Worm (Caenorhabditis elegans): ENCODE measurements around the gene lgc-35.

Gene lgc-35

DNA sequence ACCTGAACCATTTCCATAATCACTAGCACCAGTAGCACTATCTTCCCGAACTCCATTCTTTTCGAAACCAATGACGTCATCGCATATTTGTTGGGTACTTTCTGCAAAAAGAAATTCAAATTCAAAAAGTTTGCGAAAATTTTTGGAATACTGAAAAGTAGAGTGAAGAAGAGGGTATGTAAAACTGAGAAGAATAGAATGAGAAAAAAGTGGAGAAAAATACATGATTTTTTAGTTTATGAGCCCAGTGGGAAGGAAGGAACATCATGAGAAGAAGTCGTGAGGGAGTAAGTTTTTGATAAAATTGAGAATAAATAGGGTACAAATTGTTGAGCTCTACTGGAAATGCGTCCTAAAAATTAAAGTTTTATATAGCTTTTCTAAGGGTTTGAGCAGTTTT lies at the start of gene lgc-35:
lgc-35 (minus strand) TSS at position 101 of the 400 bp plus-strand sequence.
- TF ChIP-seq elt-3 (tag; optimal IDR thresholded peaks at IDR 0.05) (no peak), lin-13 (GFP tag; optimal IDR thresholded peaks at IDR 0.05) (no peak), mdl-1 (tag; optimal IDR thresholded peaks at IDR 0.05) (no peak), sma-3 (GFP tag; optimal IDR thresholded peaks at IDR 0.05) (no peak), nhr-77 (tag; optimal IDR thresholded peaks at IDR 0.05) (no peak), Y55F3AM.14 (GFP tag; optimal IDR thresholded peaks at IDR 0.05) (no peak), skn-1 (tag; optimal IDR thresholded peaks at IDR 0.05) (no peak), nhr-10 (tag; optimal IDR thresholded peaks at IDR 0.05) (no peak), nhr-21 (tag; optimal IDR thresholded peaks at IDR 0.05) (no peak), egl-27 (tag; optimal IDR thresholded peaks at IDR 0.05) (no peak), elt-1 (tag; optimal IDR thresholded peaks at IDR 0.05) (no peak), gmeb-1 (tag; optimal IDR thresholded peaks at IDR 0.05) (no peak), lin-39 (tag; optimal IDR thresholded peaks at IDR 0.05) (no peak), nhr-25 (tag; optimal IDR thresholded peaks at IDR 0.05) (no peak), snpc-4 (tag; optimal IDR thresholded peaks at IDR 0.05) (no peak), zag-1 (tag; optimal IDR thresholded peaks at IDR 0.05) (no peak), sem-4 (tag; optimal IDR thresholded peaks at IDR 0.05) (no peak), nhr-129 (tag; optimal IDR thresholded peaks at IDR 0.05) (no peak), ama-1 (optimal IDR thresholded peaks at IDR 0.05) (no peak)

DNA sequence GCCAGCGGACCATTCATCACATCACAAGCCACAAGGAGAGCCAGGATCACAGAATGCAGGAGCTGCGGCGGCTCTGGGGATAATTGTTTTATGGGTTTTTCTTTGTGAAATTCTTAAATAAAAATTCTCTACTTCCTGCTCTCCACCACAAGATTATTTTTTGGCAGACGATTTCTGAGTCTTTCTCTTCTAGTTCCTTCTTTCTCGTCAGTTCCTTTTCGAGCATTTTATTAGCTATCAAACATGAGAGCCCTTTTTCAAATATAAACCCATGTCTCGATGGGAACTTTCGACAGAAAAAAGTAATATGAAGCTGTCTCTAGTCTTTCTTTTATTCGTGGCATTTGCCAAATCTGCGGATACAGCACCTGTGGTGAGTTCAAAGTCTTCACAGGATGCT lies 48.5 kb upstream of the lgc-35 start, which contains the start of gene F35C5.3:
F35C5.3 (plus strand) TSS at position 301 of the 400 bp plus-strand sequence.
- TF ChIP-seq nhr-12 (tag; optimal IDR thresholded peaks at IDR 0.05) = no peak

DNA sequence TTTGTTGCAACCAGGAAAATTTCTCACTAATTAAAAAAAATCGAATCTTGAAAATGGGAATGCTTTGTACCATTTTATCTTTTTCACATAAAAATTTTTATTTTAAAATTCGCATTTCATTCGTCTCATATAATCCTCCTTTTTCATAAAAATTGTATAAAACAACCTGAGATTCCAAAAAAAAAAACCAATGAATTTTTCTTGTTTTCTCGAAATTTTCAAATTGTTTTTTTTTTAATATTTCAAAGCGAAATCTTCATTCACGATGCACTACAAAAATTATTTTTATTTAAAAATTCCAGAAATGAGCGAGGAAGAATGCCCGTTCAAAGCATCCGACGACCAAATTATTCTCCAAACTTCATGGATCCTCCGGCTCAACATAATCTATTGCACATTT lies 45.0 kb upstream of the lgc-35 start, which contains the start of gene sra-14:
sra-14 (plus strand) TSS at position 301 of the 400 bp plus-strand sequence.
- TF ChIP-seq nhr-129 (tag; optimal IDR thresholded peaks at IDR 0.05) = no peak
- TF ChIP-seq peb-1 (tag; optimal IDR thresholded peaks at IDR 0.05) = no peak
- TF ChIP-seq mbf-1 (tag; optimal IDR thresholded peaks at IDR 0.05) = no peak
- TF ChIP-seq lsy-2 (tag; optimal IDR thresholded peaks at IDR 0.05) = no peak
- TF ChIP-seq ceh-16 (tag; optimal IDR thresholded peaks at IDR 0.05) = no peak
- no peak for TF ChIP-seq unc-62 (GFP tag; optimal IDR thresholded peaks at IDR 0.05)
- TF ChIP-seq crh-2 (tag; optimal IDR thresholded peaks at IDR 0.05) = no peak
- no peak for TF ChIP-seq nhr-10 (tag; optimal IDR thresholded peaks at IDR 0.05)
- no peak for TF ChIP-seq R02D3.7 (tag; optimal IDR thresholded peaks at IDR 0.05)
- TF ChIP-seq nhr-6 (tag; optimal IDR thresholded peaks at IDR 0.05) = no peak
- TF ChIP-seq aly-2 (tag; optimal IDR thresholded peaks at IDR 0.05) = no peak
- TF ChIP-seq gmeb-1 (tag; optimal IDR thresholded peaks at IDR 0.05) = no peak
- TF ChIP-seq sem-4 (tag; optimal IDR thresholded peaks at IDR 0.05) = no peak
- no peak for TF ChIP-seq mdl-1 (tag; optimal IDR thresholded peaks at IDR 0.05)

DNA sequence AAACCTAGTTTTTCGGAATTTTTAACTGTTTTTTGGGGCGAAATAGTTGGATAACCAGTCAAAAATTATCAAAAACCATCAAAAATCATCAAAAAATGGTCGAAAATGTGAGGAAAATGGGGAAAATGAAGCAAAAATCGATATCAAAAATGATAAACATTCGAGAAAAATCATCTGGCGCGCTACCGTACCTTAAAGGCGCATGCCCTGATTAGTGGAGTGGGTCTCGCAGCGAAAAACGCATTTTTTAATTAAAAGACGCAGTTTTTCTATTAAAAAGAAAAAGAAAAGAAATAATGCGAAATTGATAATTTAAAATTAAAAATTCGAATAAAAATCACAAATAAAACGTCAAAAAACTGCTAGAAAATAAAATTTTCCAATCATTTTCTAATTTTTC lies 40.4 kb upstream of the lgc-35 start, which contains the start of gene F35C5.1:
F35C5.1 (plus strand) TSS at position 399 of the 400 bp plus-strand sequence.
- TF ChIP-seq ZK546.5 (tag; optimal IDR thresholded peaks at IDR 0.05) = no peak
- no peak for TF ChIP-seq dmd-4 (tag; optimal IDR thresholded peaks at IDR 0.05)

DNA sequence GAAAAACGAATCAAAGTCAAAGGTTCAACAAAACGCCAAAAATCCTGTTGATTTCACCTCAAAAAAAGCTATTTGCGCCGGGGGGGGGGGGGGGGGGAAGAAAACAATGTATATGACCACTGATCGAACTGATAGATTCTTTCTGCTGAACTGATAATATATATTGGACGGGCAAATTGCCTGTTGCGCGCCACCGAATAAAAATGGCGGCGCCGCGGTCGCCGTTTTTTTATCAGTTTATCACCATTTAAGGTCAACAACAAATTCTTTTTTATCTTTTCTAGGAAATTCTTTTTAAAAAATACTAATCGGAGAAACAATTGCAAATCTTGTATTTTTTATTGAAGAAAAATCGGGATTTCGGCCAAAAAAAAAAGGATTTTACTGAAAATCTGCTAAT lies 39.8 kb upstream of the lgc-35 start:
- peak; percentile 36 for TF ChIP-seq fos-1 (tag; optimal IDR thresholded peaks at IDR 0.05)
- peak; percentile 7 for TF ChIP-seq gmeb-1 (tag; optimal IDR thresholded peaks at IDR 0.05)
- no peak for TF ChIP-seq aly-2 (tag; optimal IDR thresholded peaks at IDR 0.05)

DNA sequence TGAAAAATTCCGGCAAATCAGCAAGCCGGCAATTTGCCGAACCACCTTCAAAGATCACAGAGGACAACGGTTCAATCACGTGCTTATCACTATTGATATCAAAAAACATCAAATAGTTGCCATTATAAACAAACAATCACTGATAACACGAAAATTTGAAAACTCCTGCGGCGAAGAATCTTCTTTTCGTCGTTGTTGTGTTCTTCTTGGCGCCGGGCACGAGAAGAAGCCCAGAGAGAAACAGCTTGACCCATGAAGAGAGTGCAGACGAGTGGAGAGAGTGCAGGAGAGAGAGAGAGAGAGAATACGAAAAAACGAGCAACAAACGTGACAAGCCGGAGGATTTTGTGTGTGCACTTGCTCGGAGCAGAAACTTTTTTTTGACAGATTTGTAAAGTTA lies 38.7 kb upstream of the lgc-35 start:
- no peak for TF ChIP-seq Y55F3AM.14 (GFP tag; optimal IDR thresholded peaks at IDR 0.05)
- no peak for TF ChIP-seq alr-1 (tag; optimal IDR thresholded peaks at IDR 0.05)
- TF ChIP-seq nhr-129 (tag; optimal IDR thresholded peaks at IDR 0.05) = peak; percentile 74
- no peak for TF ChIP-seq ceh-16 (tag; optimal IDR thresholded peaks at IDR 0.05)
- no peak for TF ChIP-seq nhr-23 (tag; optimal IDR thresholded peaks at IDR 0.05)
- peak; percentile 84 for TF ChIP-seq F13H6.1 (tag; optimal IDR thresholded peaks at IDR 0.05)
- peak; percentile 43 for TF ChIP-seq C34F6.9 (tag; optimal IDR thresholded peaks at IDR 0.05)
- no peak for TF ChIP-seq lin-13 (GFP tag; optimal IDR thresholded peaks at IDR 0.05)
- TF ChIP-seq ztf-4 (tag; optimal IDR thresholded peaks at IDR 0.05) = no peak
- no peak for TF ChIP-seq blmp-1 (tag; optimal IDR thresholded peaks at IDR 0.05; ENCODE audit: insufficient read depth)
- no peak for TF ChIP-seq mab-5 (tag; optimal IDR thresholded peaks at IDR 0.05)
- TF ChIP-seq peb-1 (tag; optimal IDR thresholded peaks at IDR 0.05) = no peak
- TF ChIP-seq ceh-82 (tag; optimal IDR thresholded peaks at IDR 0.05) = no peak
- TF ChIP-seq elt-1 (tag; optimal IDR thresholded peaks at IDR 0.05) = no peak
- TF ChIP-seq nhr-21 (tag; optimal IDR thresholded peaks at IDR 0.05) = no peak
- TF ChIP-seq zag-1 (tag; optimal IDR thresholded peaks at IDR 0.05) = no peak
- TF ChIP-seq sem-4 (tag; optimal IDR thresholded peaks at IDR 0.05) = no peak
- TF ChIP-seq unc-62 (GFP tag; optimal IDR thresholded peaks at IDR 0.05) = no peak
- no peak for TF ChIP-seq ama-1 (optimal IDR thresholded peaks at IDR 0.05)
- TF ChIP-seq nhr-10 (tag; optimal IDR thresholded peaks at IDR 0.05) = no peak
- peak; percentile 79 for TF ChIP-seq fos-1 (tag; optimal IDR thresholded peaks at IDR 0.05)
- TF ChIP-seq lin-11 (tag; optimal IDR thresholded peaks at IDR 0.05) = no peak
- no peak for TF ChIP-seq ZK546.5 (tag; optimal IDR thresholded peaks at IDR 0.05)
- no peak for TF ChIP-seq snpc-4 (tag; optimal IDR thresholded peaks at IDR 0.05)
- peak; percentile 10 to 81 for TF ChIP-seq mdl-1 (tag; optimal IDR thresholded peaks at IDR 0.05)
- peak; percentile 66 for TF ChIP-seq sma-9 (GFP tag; optimal IDR thresholded peaks at IDR 0.05)
- TF ChIP-seq sma-9 (tag; optimal IDR thresholded peaks at IDR 0.05) = no peak
- peak in 1 of 2 experiments; percentile 50 for TF ChIP-seq lsy-2 (tag; optimal IDR thresholded peaks at IDR 0.05)

All from whole organism, L2 larva.